Fruit fly (Drosophila melanogaster): Measurements from ENCODE around the gene hdm.

Gene hdm

dm6 chrX:7935798-7936572, 16.1 kb upstream of the hdm start, which contains the start of gene Ubr3 (continued):
- TF ChIP-seq zen (tag; optimal IDR thresholded peaks at IDR 0.05) (no peak), Sox100B (GFP tag; optimal IDR thresholded peaks at IDR 0.05) (no peak), CG11504 (tag; optimal IDR thresholded peaks at IDR 0.05) (peak; percentile 7), tap (tag; optimal IDR thresholded peaks at IDR 0.05) (no peak), CG4820 (GFP tag; optimal IDR thresholded peaks at IDR 0.05) (no peak), gsb-n (tag; optimal IDR thresholded peaks at IDR 0.05) (no peak), tll (GFP tag; optimal IDR thresholded peaks at IDR 0.05) (no peak), Awh (GFP tag; IDR thresholded peaks at IDR 0.05) (no peak), Ptx1 (GFP tag; IDR thresholded peaks at IDR 0.05) (no peak), shn (GFP tag; optimal IDR thresholded peaks at IDR 0.05) (peak; percentile 7), vnd (GFP tag; IDR thresholded peaks at IDR 0.05; ENCODE audit: partially characterized antibody) (peak; percentile 73), CG10565 (GFP tag; optimal IDR thresholded peaks at IDR 0.05) (no peak), Sry-δ (GFP tag; optimal IDR thresholded peaks at IDR 0.05) (peak; percentile 82), tna (GFP tag; IDR thresholded peaks at IDR 0.05; ENCODE audit: partially characterized antibody) (peak; percentile 62), CG3163 (GFP tag; optimal IDR thresholded peaks at IDR 0.05) (no peak), insv (GFP tag; optimal IDR thresholded peaks at IDR 0.05) (peak in 1 of 2 experiments; percentile 13), Neu2 (GFP tag; optimal IDR thresholded peaks at IDR 0.05; ENCODE audit: borderline replicate concordance) (no peak), BEAF-32 (GFP tag; optimal IDR thresholded peaks at IDR 0.05) (peak; percentile 87), TFAM (GFP tag; optimal IDR thresholded peaks at IDR 0.05) (no peak), wdn (GFP tag; IDR thresholded peaks at IDR 0.05) (no peak), sens-2 (GFP tag; IDR thresholded peaks at IDR 0.05) (no peak), grn (GFP tag; optimal IDR thresholded peaks at IDR 0.05) (no peak), CG30431 (GFP tag; optimal IDR thresholded peaks at IDR 0.05) (no peak), CG13296 (GFP tag; optimal IDR thresholded peaks at IDR 0.05) (no peak), CG1603 (tag; optimal IDR thresholded peaks at IDR 0.05) (peak; percentile 71), CG32532 (GFP tag; IDR thresholded peaks at IDR 0.05) (0 out of 2 replicates have a peak, but pooled peaks have one; percentile 18), CG9876 (GFP tag; optimal IDR thresholded peaks at IDR 0.05) (peak; percentile 21), CG12659 (GFP tag; optimal IDR thresholded peaks at IDR 0.05) (peak; percentile 69), slp2 (GFP tag; optimal IDR thresholded peaks at IDR 0.05) (peak; percentile 3), Dp (GFP tag; optimal IDR thresholded peaks at IDR 0.05) (peak; percentile 8), pnt (GFP tag; optimal IDR thresholded peaks at IDR 0.05) (no peak), Abd-B (GFP tag; optimal IDR thresholded peaks at IDR 0.05) (peak; percentile 25), CG10147 (GFP tag; optimal IDR thresholded peaks at IDR 0.05) (peak; percentile 39), CG5245 (GFP tag; optimal IDR thresholded peaks at IDR 0.05) (no peak), Elba2 (GFP tag; optimal IDR thresholded peaks at IDR 0.05) (peak; percentile 17), tio (GFP tag; optimal IDR thresholded peaks at IDR 0.05) (no peak), Dad (GFP tag; optimal IDR thresholded peaks at IDR 0.05) (no peak), MTF-1 (GFP tag; optimal IDR thresholded peaks at IDR 0.05; ENCODE audit: borderline replicate concordance) (no peak), rib (GFP tag; IDR thresholded peaks at IDR 0.05) (no peak), sug (tag; optimal IDR thresholded peaks at IDR 0.05) (peak; percentile 57), Optix (GFP tag; IDR thresholded peaks at IDR 0.05) (no peak), CG13287 (GFP tag; IDR thresholded peaks at IDR 0.05; ENCODE audit: partially characterized antibody) (peak; percentile 77), Hmr (GFP tag; optimal IDR thresholded peaks at IDR 0.05) (peak; percentile 51), sna (GFP tag; IDR thresholded peaks at IDR 0.05; ENCODE audit: partially characterized antibody) (0 out of 2 replicates have a peak, but pooled peaks have one; percentile 50), kah (GFP tag; optimal IDR thresholded peaks at IDR 0.05) (no peak), repo (GFP tag; optimal IDR thresholded peaks at IDR 0.05) (no peak), unpg (GFP tag; optimal IDR thresholded peaks at IDR 0.05) (no peak), NC2β (GFP tag; optimal IDR thresholded peaks at IDR 0.05) (peak; percentile 35)
